Worm (Caenorhabditis elegans) whole organism, late embryonic: Measurements from ENCODE around the gene bir-2.

Experiments used
- K02D7.2 ChIP-seq: sonication (generic microtip); optimal IDR thresholded peaks from 2 replicates; lab custom pipeline; 2017; ENCODE audit warnings: mild to moderate bottlenecking, missing genetic modification characterization, missing compliant biosample characterization
- Y22D7AL.16 ChIP-seq: sonication (generic microtip); optimal IDR thresholded peaks from 2 replicates; lab custom pipeline; 2016; ENCODE audit warnings: missing genetic modification characterization, missing compliant biosample characterization
- ahr-1 ChIP-seq: sonication (generic microtip); optimal IDR thresholded peaks from 2 replicates; lab custom pipeline; 2016; ENCODE audit warnings: missing genetic modification characterization, missing compliant biosample characterization
- ama-1 ChIP-seq: fragments of 150-350 bp; optimal IDR thresholded peaks from 2 replicates; lab custom pipeline; 2014
- ceh-14 ChIP-seq: sonication (generic microtip); optimal IDR thresholded peaks from 2 replicates; lab custom pipeline; 2016; ENCODE audit warnings: missing genotype, missing genetic modification characterization, missing compliant biosample characterization
- ceh-19 ChIP-seq: fragments of 200-800 bp; sonication (Bioruptor generic); optimal IDR thresholded peaks from 2 replicates; lab custom pipeline; 2018; ENCODE audit warnings: mild to moderate bottlenecking, missing genetic modification characterization, missing compliant biosample characterization
- ceh-22 ChIP-seq: sonication (generic microtip); optimal IDR thresholded peaks from 2 replicates; lab custom pipeline; 2017; ENCODE audit warnings: missing biosample characterization, missing genetic modification characterization
- ceh-31 ChIP-seq: sonication (generic microtip); optimal IDR thresholded peaks from 2 replicates; lab custom pipeline; 2016; ENCODE audit warnings: missing genetic modification characterization, missing compliant biosample characterization
- ceh-45 ChIP-seq: fragments of 200-800 bp; sonication (Bioruptor generic); IDR thresholded peaks from 2 replicates; pipeline ENCODE4 v1.3.6; 2022; ENCODE audit warnings: missing genetic modification reagents, missing genetic modification characterization, missing compliant biosample characterization
- ceh-48 ChIP-seq: sonication (generic microtip); optimal IDR thresholded peaks from 2 replicates; lab custom pipeline; 2016; ENCODE audit warnings: missing genetic modification characterization, inconsistent platforms, missing compliant biosample characterization
- ceh-9 ChIP-seq: sonication (generic microtip); optimal IDR thresholded peaks from 2 replicates; lab custom pipeline; 2016; ENCODE audit warnings: mild to moderate bottlenecking, missing genetic modification characterization, inconsistent platforms, missing compliant biosample characterization
- elt-2 ChIP-seq: sonication (generic microtip); optimal IDR thresholded peaks from 2 replicates; lab custom pipeline; 2016; ENCODE audit warnings: missing genetic modification reagents, missing genetic modification characterization, missing compliant biosample characterization
- eyg-1 ChIP-seq: sonication (generic microtip); optimal IDR thresholded peaks from 2 replicates; lab custom pipeline; 2016; ENCODE audit warnings: missing genotype, missing genetic modification characterization, missing compliant biosample characterization
- fkh-10 ChIP-seq: fragments of 150-350 bp; optimal IDR thresholded peaks from 2 replicates; lab custom pipeline; 2014; ENCODE audit warnings: missing biosample characterization, missing genetic modification reagents, missing genetic modification characterization
- gmeb-2 ChIP-seq: sonication (generic microtip); optimal IDR thresholded peaks from 2 replicates; lab custom pipeline; 2016; ENCODE audit warnings: missing genetic modification characterization, inconsistent platforms, missing compliant biosample characterization
- hlh-13 ChIP-seq: fragments of 200-800 bp; sonication (Bioruptor generic); optimal IDR thresholded peaks from 2 replicates; lab custom pipeline; 2018; ENCODE audit warnings: mild to moderate bottlenecking, missing genetic modification characterization, missing compliant biosample characterization
- hlh-15 ChIP-seq: sonication (generic microtip); optimal IDR thresholded peaks from 2 replicates; lab custom pipeline; 2016; ENCODE audit warnings: missing genetic modification characterization, missing compliant biosample characterization
- hlh-6 ChIP-seq: sonication (generic microtip); optimal IDR thresholded peaks from 2 replicates; lab custom pipeline; 2016; ENCODE audit warnings: missing genotype, missing genetic modification characterization, missing compliant biosample characterization
- hlh-8 ChIP-seq: sonication (generic microtip); optimal IDR thresholded peaks from 2 replicates; lab custom pipeline; 2016; ENCODE audit warnings: missing genotype, missing genetic modification characterization, missing compliant biosample characterization
- lim-6 ChIP-seq: sonication (generic microtip); optimal IDR thresholded peaks from 2 replicates; lab custom pipeline; 2016; ENCODE audit warnings: missing genetic modification characterization, missing compliant biosample characterization
- nhr-11 ChIP-seq: fragments of 150-350 bp; optimal IDR thresholded peaks from 2 replicates; lab custom pipeline; 2014; ENCODE audit warnings: missing biosample characterization, missing genetic modification characterization
- pat-9 ChIP-seq: fragments of 200-800 bp; sonication (Bioruptor generic); optimal IDR thresholded peaks from 2 replicates; lab custom pipeline; 2018; ENCODE audit warnings: mild to moderate bottlenecking, missing genetic modification characterization, moderate library complexity, missing compliant biosample characterization
- pha-2 ChIP-seq: sonication (generic microtip); optimal IDR thresholded peaks from 2 replicates; lab custom pipeline; 2017; ENCODE audit warnings: mild to moderate bottlenecking, missing genetic modification characterization, missing compliant biosample characterization
- pha-4 ChIP-seq: fragments of 150-350 bp; optimal IDR thresholded peaks from 2 replicates; lab custom pipeline; 2018; ENCODE audit warnings: missing biosample characterization, missing genetic modification reagents, missing genetic modification characterization
- pqm-1 ChIP-seq: sonication (generic microtip); optimal IDR thresholded peaks from 2 replicates; lab custom pipeline; 2016; ENCODE audit warnings: missing genetic modification characterization, missing compliant biosample characterization
- ref-2 ChIP-seq: sonication (generic microtip); optimal IDR thresholded peaks from 2 replicates; lab custom pipeline; 2016; ENCODE audit warnings: missing genetic modification characterization, missing compliant biosample characterization
- rnt-1 ChIP-seq: sonication (generic microtip); optimal IDR thresholded peaks from 2 replicates; lab custom pipeline; 2016; ENCODE audit warnings: missing genetic modification characterization, missing compliant biosample characterization
- sdc-2 ChIP-seq: sonication (generic microtip); optimal IDR thresholded peaks from 2 replicates; lab custom pipeline; 2016; ENCODE audit warnings: missing genotype, missing genetic modification characterization, missing compliant biosample characterization
- sox-2 ChIP-seq: fragments of 200-800 bp; sonication (Bioruptor generic); IDR thresholded peaks from 2 replicates; pipeline ENCODE4 v1.3.6; 2022; ENCODE audit warnings: missing genetic modification reagents, missing genetic modification characterization, missing compliant biosample characterization
- sox-4 ChIP-seq: sonication (generic microtip); optimal IDR thresholded peaks from 2 replicates; lab custom pipeline; 2017; ENCODE audit warnings: mild to moderate bottlenecking, missing genetic modification characterization, inconsistent platforms, missing compliant biosample characterization
- syd-9 ChIP-seq: sonication (generic microtip); optimal IDR thresholded peaks from 2 replicates; lab custom pipeline; 2016; ENCODE audit warnings: mild to moderate bottlenecking, missing genetic modification characterization, moderate library complexity, missing compliant biosample characterization
- unc-55 ChIP-seq: sonication (generic microtip); optimal IDR thresholded peaks from 2 replicates; lab custom pipeline; 2017; ENCODE audit warnings: missing biosample characterization, missing genetic modification reagents, missing genetic modification characterization
- unc-86 ChIP-seq: sonication (generic microtip); optimal IDR thresholded peaks from 2 replicates; lab custom pipeline; 2016; ENCODE audit warnings: missing genetic modification characterization, missing compliant biosample characterization
- ztf-16 ChIP-seq: sonication (generic microtip); optimal IDR thresholded peaks from 2 replicates; lab custom pipeline; 2017; ENCODE audit warnings: missing genetic modification characterization, missing compliant biosample characterization

Gene bir-2

ce11 chrV:13600882-13601281 is 32.2 kb downstream of the bir-2 start, which contains the start of gene rdy-2:
Gene rdy-2 (minus strand): TSS chrV:13600982.
- TF ChIP-seq ztf-16 (tag; lab: Kevin White, UChicago) (no peak), elt-2 (tag; lab: Kevin White, UChicago) (no peak), ceh-45 (GFP tag; lab: Robert Waterston, UW) (no peak), K02D7.2 (tag; lab: Kevin White, UChicago) (no peak), ref-2 (tag; lab: Kevin White, UChicago) (no peak)

- TF ChIP-seq pqm-1 (tag; lab: Kevin White, UChicago) (no peak), pat-9 (tag; lab: Kevin White, UChicago) (no peak), syd-9 (tag; lab: Kevin White, UChicago) (no peak), hlh-13 (GFP tag; lab: Kevin White, UChicago) (no peak), ama-1 (no peak), sox-2 (GFP tag; lab: Robert Waterston, UW) (no peak), ceh-22 (tag; lab: Kevin White, UChicago) (no peak), ceh-14 (tag; lab: Kevin White, UChicago) (no peak), Y22D7AL.16 (tag; lab: Kevin White, UChicago) (no peak), nhr-11 (tag; lab: Kevin White, UChicago) (no peak), pha-4 (tag; lab: Kevin White, UChicago) (no peak), lim-6 (tag; lab: Kevin White, UChicago) (no peak), hlh-8 (no peak), pha-2 (tag; lab: Kevin White, UChicago) (no peak), hlh-6 (tag; lab: Kevin White, UChicago) (no peak), rnt-1 (tag; lab: Kevin White, UChicago) (no peak), unc-86 (tag; lab: Kevin White, UChicago) (no peak), ztf-16 (tag; lab: Kevin White, UChicago) (no peak), sox-4 (no peak), ceh-31 (tag; lab: Kevin White, UChicago) (no peak)
These were observed 38.1 kb downstream of the bir-2 start, which contains the start of gene fmo-4 for ce11 chrV:13606651-13607242. Gene fmo-4 (minus strand): TSS chrV:13606701.

DNA sequence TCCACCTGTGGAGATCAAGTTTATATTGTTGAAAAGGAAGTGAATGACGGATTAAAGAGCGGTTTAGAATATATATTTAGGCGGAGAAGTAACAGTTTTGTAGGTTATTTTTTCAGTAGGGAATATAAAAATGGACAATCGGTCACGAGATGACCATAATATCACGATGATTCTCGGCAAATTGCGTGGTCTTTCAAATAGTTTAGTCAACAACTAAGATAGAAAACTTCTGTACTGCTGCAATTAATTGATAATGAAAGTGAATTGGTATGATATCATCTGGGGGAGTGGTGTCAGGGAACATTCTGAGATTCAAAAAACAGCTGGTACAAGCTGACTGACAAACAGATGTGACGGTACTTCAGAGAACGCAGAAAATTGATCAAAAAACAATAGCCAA is 39.8 kb downstream of the bir-2 start:
- TF ChIP-seq sdc-2 (tag; lab: Kevin White, UChicago), result no peak
- TF ChIP-seq ahr-1 (tag; lab: Kevin White, UChicago), result no peak
- no peak for TF ChIP-seq lim-6 (tag; lab: Kevin White, UChicago)
- TF ChIP-seq ceh-48 (tag; lab: Kevin White, UChicago), result no peak
- no peak for TF ChIP-seq eyg-1 (tag; lab: Kevin White, UChicago)
- no peak for TF ChIP-seq ceh-19 (GFP tag; lab: Kevin White, UChicago)
- TF ChIP-seq ceh-22 (tag; lab: Kevin White, UChicago), result no peak
- TF ChIP-seq, all 69 proteins: peak for 0

ce11 chrV:13609806-13610205 is 41.2 kb downstream of the bir-2 start:
- no peak for TF ChIP-seq hlh-13 (GFP tag; lab: Kevin White, UChicago)
- no peak for TF ChIP-seq nhr-11 (tag; lab: Kevin White, UChicago)
- no peak for TF ChIP-seq gmeb-2 (tag; lab: Kevin White, UChicago)
- TF ChIP-seq Y22D7AL.16 (tag; lab: Kevin White, UChicago), result no peak
- no peak for TF ChIP-seq pat-9 (tag; lab: Kevin White, UChicago)
- TF ChIP-seq syd-9 (tag; lab: Kevin White, UChicago), result no peak
- TF ChIP-seq elt-2 (tag; lab: Kevin White, UChicago), result no peak
- no peak for TF ChIP-seq ref-2 (tag; lab: Kevin White, UChicago)
- no peak for TF ChIP-seq ceh-19 (GFP tag; lab: Kevin White, UChicago)
- TF ChIP-seq unc-55 (GFP tag; lab: Kevin White, UChicago), result no peak
- no peak for TF ChIP-seq ztf-16 (tag; lab: Kevin White, UChicago)
- no peak for TF ChIP-seq pha-2 (tag; lab: Kevin White, UChicago)
- no peak for TF ChIP-seq eyg-1 (tag; lab: Kevin White, UChicago)
- no peak for TF ChIP-seq ceh-9 (tag; lab: Kevin White, UChicago)
- TF ChIP-seq fkh-10 (GFP tag; lab: Kevin White, UChicago), result no peak
- TF ChIP-seq hlh-15 (tag; lab: Kevin White, UChicago), result no peak
- TF ChIP-seq, all 69 proteins: peak for 0
